Fruit fly (Drosophila melanogaster) whole organism, embryonic: ENCODE measurements around the gene CG43339.
A peak's percentile ranks its signal among the peaks of the same experiment; 100 is the strongest.

Source experiments
- Aef1 ChIP-seq: fragments of 200-800 bp; sonication (Bioruptor generic); IDR thresholded peaks from 3 replicates; pipeline ENCODE4 v1.3.6; 2022; ENCODE audit warnings: missing biosample characterization, missing genetic modification characterization
- CG1024 ChIP-seq: fragments of 200-800 bp; sonication (Bioruptor generic); IDR thresholded peaks from 2 replicates; pipeline ENCODE4 v1.3.6; 2022; ENCODE audit warnings: missing biosample characterization, missing genetic modification characterization
- CG10267 ChIP-seq: fragments of 200-800 bp; sonication (Bioruptor generic); optimal IDR thresholded peaks from 2 replicates; lab custom pipeline; 2018; ENCODE audit warnings: missing biosample characterization, mild to moderate bottlenecking, missing genetic modification characterization, moderate library complexity
- CG11247 ChIP-seq: fragments of 200-800 bp; sonication (Bioruptor generic); IDR thresholded peaks from 2 replicates; pipeline ENCODE4 v1.3.6; 2022; ENCODE audit warnings: missing biosample characterization, missing genetic modification characterization
- CG11560 ChIP-seq: fragments of 200-800 bp; sonication (Bioruptor generic); IDR thresholded peaks from 3 replicates; pipeline ENCODE4 v1.3.6; 2022; ENCODE audit warnings: missing biosample characterization, missing genetic modification characterization
- CG12104 ChIP-seq: fragments of 200-800 bp; sonication (Bioruptor generic); optimal IDR thresholded peaks from 3 replicates; lab custom pipeline; 2016; ENCODE audit warnings: missing biosample characterization, missing genetic modification characterization
- CG12391 ChIP-seq: fragments of 200-800 bp; sonication (Bioruptor generic); optimal IDR thresholded peaks from 3 replicates; lab custom pipeline; 2018; ENCODE audit warnings: missing biosample characterization, mild to moderate bottlenecking, missing genetic modification characterization, moderate library complexity
- CG13624 ChIP-seq: fragments of 200-800 bp; sonication (Bioruptor generic); optimal IDR thresholded peaks from 2 replicates; lab custom pipeline; 2016; ENCODE audit warnings: missing biosample characterization, missing genetic modification characterization
- CG13894 ChIP-seq: fragments of 200-800 bp; sonication (Bioruptor generic); optimal IDR thresholded peaks from 3 replicates; lab custom pipeline; 2018; ENCODE audit warnings: missing biosample characterization, mild to moderate bottlenecking, missing genetic modification characterization, moderate library complexity
- CG15269 ChIP-seq: fragments of 200-800 bp; sonication (Bioruptor generic); optimal IDR thresholded peaks from 2 replicates; lab custom pipeline; 2018; ENCODE audit warnings: missing biosample characterization, mild to moderate bottlenecking, missing genetic modification characterization, moderate library complexity
- CG16779 ChIP-seq: fragments of 200-800 bp; sonication (Bioruptor generic); IDR thresholded peaks from 2 replicates; pipeline ENCODE4 v1.3.6; 2022; ENCODE audit warnings: missing biosample characterization, missing genetic modification characterization
- CG17361 ChIP-seq: fragments of 200-800 bp; sonication (Bioruptor generic); IDR thresholded peaks from 3 replicates; pipeline ENCODE4 v1.3.6; 2022; ENCODE audit warnings: missing biosample characterization, missing genetic modification characterization
- CG31365 ChIP-seq: fragments of 200-800 bp; sonication (Bioruptor generic); optimal IDR thresholded peaks from 2 replicates; lab custom pipeline; 2018; ENCODE audit warnings: missing biosample characterization, mild to moderate bottlenecking, missing genetic modification characterization
- CG32767 ChIP-seq: fragments of 200-800 bp; sonication (Bioruptor generic); IDR thresholded peaks from 2 replicates; pipeline ENCODE4 v1.3.6; 2022; ENCODE audit warnings: missing biosample characterization, missing genetic modification characterization
- CG32772 ChIP-seq: fragments of 200-800 bp; sonication (Bioruptor generic); IDR thresholded peaks from 2 replicates; pipeline ENCODE4 v1.3.6; 2022; ENCODE audit warnings: missing biosample characterization, missing genetic modification characterization
- CG33557 ChIP-seq: fragments of 200-800 bp; sonication (Bioruptor generic); optimal IDR thresholded peaks from 2 replicates; lab custom pipeline; 2019; ENCODE audit warnings: missing biosample characterization, mild to moderate bottlenecking, missing genetic modification characterization, moderate library complexity
- CG7928 ChIP-seq: fragments of 200-800 bp; sonication (Bioruptor generic); optimal IDR thresholded peaks from 2 replicates; lab custom pipeline; 2017; ENCODE audit warnings: missing biosample characterization, mild to moderate bottlenecking, missing genetic modification characterization
- CG8089 ChIP-seq: fragments of 200-800 bp; sonication (Bioruptor generic); optimal IDR thresholded peaks from 3 replicates; lab custom pipeline; 2016; ENCODE audit warnings: missing biosample characterization, missing genetic modification characterization
- CG8924 ChIP-seq: fragments of 200-800 bp; optimal IDR thresholded peaks from 3 replicates; lab custom pipeline; 2019; ENCODE audit warnings: missing biosample characterization, mild to moderate bottlenecking, missing genetic modification characterization, moderate library complexity
- CG9727 ChIP-seq: fragments of 200-800 bp; sonication (Bioruptor generic); optimal IDR thresholded peaks from 3 replicates; lab custom pipeline; 2017; ENCODE audit warnings: missing biosample characterization, mild to moderate bottlenecking, missing genetic modification characterization
- CG9932 ChIP-seq: fragments of 200-800 bp; sonication (Bioruptor generic); IDR thresholded peaks from 2 replicates; pipeline ENCODE4 v1.3.6; 2022; ENCODE audit warnings: missing biosample characterization, missing genetic modification characterization
- HLHmδ ChIP-seq: fragments of 200-800 bp; sonication (Bioruptor generic); optimal IDR thresholded peaks from 2 replicates; lab custom pipeline; 2018; ENCODE audit warnings: missing biosample characterization, mild to moderate bottlenecking, missing genetic modification characterization, moderate library complexity
- Hr3 ChIP-seq: fragments of 200-800 bp; sonication (Bioruptor generic); optimal IDR thresholded peaks from 3 replicates; lab custom pipeline; 2016; ENCODE audit warnings: missing biosample characterization, missing genetic modification characterization
- Hsf ChIP-seq: fragments of 200-800 bp; sonication (Bioruptor generic); optimal IDR thresholded peaks from 3 replicates; lab custom pipeline; 2016; ENCODE audit warnings: missing biosample characterization, missing genetic modification characterization
- MBD-R2 ChIP-seq: fragments of 200-800 bp; sonication (Bioruptor generic); IDR thresholded peaks from 2 replicates; pipeline ENCODE4 v1.3.6; 2022; ENCODE audit warnings: missing biosample characterization, missing genetic modification characterization
- MESR4 ChIP-seq: fragments of 200-800 bp; sonication (Bioruptor generic); optimal IDR thresholded peaks from 2 replicates; lab custom pipeline; 2018; ENCODE audit warnings: missing biosample characterization, mild to moderate bottlenecking, missing genetic modification characterization, moderate library complexity
- Mad ChIP-seq: fragments of 200-800 bp; sonication (Bioruptor generic); optimal IDR thresholded peaks from 2 replicates; lab custom pipeline; 2016; ENCODE audit warnings: missing biosample characterization, missing genetic modification characterization
- Nf-YA ChIP-seq: fragments of 200-800 bp; sonication (Bioruptor generic); IDR thresholded peaks from 2 replicates; pipeline ENCODE4 v1.3.6; 2022; ENCODE audit warnings: missing biosample characterization, missing genetic modification characterization
- Ssrp ChIP-seq: fragments of 200-800 bp; sonication (Bioruptor generic); optimal IDR thresholded peaks from 2 replicates; lab custom pipeline; 2018; ENCODE audit warnings: missing biosample characterization, mild to moderate bottlenecking, missing genetic modification characterization, moderate library complexity
- TFAM ChIP-seq: fragments of 200-800 bp; sonication (Bioruptor generic); optimal IDR thresholded peaks from 2 replicates; lab custom pipeline; 2017; ENCODE audit warnings: missing biosample characterization, missing genetic modification characterization, inconsistent platforms
- ab ChIP-seq: fragments of 200-800 bp; sonication (Bioruptor generic); optimal IDR thresholded peaks from 2 replicates; lab custom pipeline; 2016; ENCODE audit warnings: missing biosample characterization, missing genetic modification characterization
- crc ChIP-seq: fragments of 200-800 bp; sonication (Bioruptor generic); optimal IDR thresholded peaks from 2 replicates; lab custom pipeline; 2016; ENCODE audit warnings: missing biosample characterization, missing genetic modification characterization
- dati ChIP-seq: fragments of 200-800 bp; sonication (Bioruptor generic); IDR thresholded peaks from 2 replicates; pipeline ENCODE4 v1.3.6; 2022; ENCODE audit warnings: missing biosample characterization, missing genetic modification characterization
- fd102C ChIP-seq: fragments of 200-800 bp; sonication (Bioruptor generic); optimal IDR thresholded peaks from 2 replicates; lab custom pipeline; 2018; ENCODE audit warnings: missing biosample characterization, mild to moderate bottlenecking, missing genetic modification characterization, moderate library complexity
- gfzf ChIP-seq: fragments of 200-800 bp; sonication (Bioruptor generic); optimal IDR thresholded peaks from 2 replicates; lab custom pipeline; 2016; ENCODE audit warnings: missing biosample characterization, mild to moderate bottlenecking, missing genetic modification characterization, moderate library complexity
- hbn ChIP-seq: fragments of 200-800 bp; sonication (Bioruptor generic); IDR thresholded peaks from 2 replicates; pipeline ENCODE4 v1.3.6; 2022; ENCODE audit warnings: missing biosample characterization, missing genetic modification characterization; ENCODE audit not compliant: partially characterized antibody
- jing ChIP-seq: fragments of 200-800 bp; sonication (Bioruptor generic); optimal IDR thresholded peaks from 2 replicates; lab custom pipeline; 2018; ENCODE audit warnings: missing biosample characterization, mild to moderate bottlenecking, missing genetic modification characterization
- klu ChIP-seq: fragments of 200-800 bp; sonication (Bioruptor generic); IDR thresholded peaks from 2 replicates; pipeline ENCODE4 v1.3.6; 2022; ENCODE audit warnings: missing biosample characterization, missing genetic modification characterization
- oc ChIP-seq: fragments of 200-800 bp; sonication (Bioruptor generic); optimal IDR thresholded peaks from 2 replicates; lab custom pipeline; 2018; ENCODE audit warnings: missing biosample characterization, mild to moderate bottlenecking, missing genetic modification characterization, moderate library complexity
- pfk ChIP-seq: fragments of 200-800 bp; sonication (Bioruptor generic); optimal IDR thresholded peaks from 2 replicates; lab custom pipeline; 2018; ENCODE audit warnings: missing biosample characterization, mild to moderate bottlenecking, missing genetic modification characterization, moderate library complexity
- repo ChIP-seq: fragments of 200-800 bp; sonication (Bioruptor generic); optimal IDR thresholded peaks from 2 replicates; lab custom pipeline; 2016; ENCODE audit warnings: missing biosample characterization, missing genetic modification characterization
- row ChIP-seq: fragments of 200-800 bp; sonication (Bioruptor generic); IDR thresholded peaks from 3 replicates; pipeline ENCODE4 v1.3.6; 2022; ENCODE audit warnings: missing biosample characterization, missing genetic modification characterization
- scrt ChIP-seq: fragments of 200-800 bp; sonication (Bioruptor generic); optimal IDR thresholded peaks from 2 replicates; lab custom pipeline; 2018; ENCODE audit warnings: missing biosample characterization, mild to moderate bottlenecking, missing genetic modification characterization, moderate library complexity
- sd ChIP-seq: fragments of 200-800 bp; sonication (Bioruptor generic); optimal IDR thresholded peaks from 3 replicates; lab custom pipeline; 2018; ENCODE audit warnings: missing biosample characterization, mild to moderate bottlenecking, missing genetic modification characterization, moderate library complexity
- sisA ChIP-seq: fragments of 200-800 bp; sonication (Bioruptor generic); IDR thresholded peaks from 2 replicates; pipeline ENCODE4 v1.3.6; 2022; ENCODE audit warnings: missing biosample characterization, missing genetic modification characterization
- slbo ChIP-seq: fragments of 200-800 bp; sonication (Bioruptor generic); IDR thresholded peaks from 2 replicates; pipeline ENCODE4 v1.3.6; 2022; ENCODE audit warnings: missing biosample characterization, missing genetic modification characterization
- stwl ChIP-seq: fragments of 200-800 bp; sonication (Bioruptor generic); optimal IDR thresholded peaks from 3 replicates; lab custom pipeline; 2018; ENCODE audit warnings: missing biosample characterization, mild to moderate bottlenecking, missing genetic modification characterization, moderate library complexity
- tap ChIP-seq: fragments of 200-800 bp; optimal IDR thresholded peaks from 3 replicates; lab custom pipeline; 2019; ENCODE audit warnings: missing biosample characterization, mild to moderate bottlenecking, missing genetic modification characterization, moderate library complexity
- tll ChIP-seq, 2 experiments: fragments of 200-800 bp in 1 of 2; fragments of >200 bp in 1 of 2; sonication (Bioruptor generic) in 1 of 2; optimal IDR thresholded peaks; 2 replicates each; lab custom pipeline; 2017 to 2019; ENCODE audit warnings: missing biosample characterization in 2 of 2, missing genetic modification characterization in 2 of 2, mild to moderate bottlenecking in 1 of 2, moderate library complexity in 1 of 2
- tna ChIP-seq: fragments of 200-800 bp; sonication (Bioruptor generic); IDR thresholded peaks from 2 replicates; pipeline ENCODE4 v1.3.6; 2022; ENCODE audit warnings: missing biosample characterization, missing genetic modification characterization; ENCODE audit not compliant: partially characterized antibody

The CG43339 gene

dm6 chr2L:18663395-18663794 lies 9.7 kb downstream of the CG43339 start (continued):
- TF ChIP-seq CG9932 (no peak), dati (GFP tag; lab: Robert Waterston, UW) (no peak), CG13624 (GFP tag; lab: Kevin White, UChicago) (no peak), tap (tag; lab: Kevin White, UChicago) (no peak), CG10267 (tag; lab: Kevin White, UChicago) (no peak), sisA (no peak), CG7928 (GFP tag; lab: Kevin White, UChicago) (no peak), CG8089 (GFP tag; lab: Kevin White, UChicago) (no peak)
- TF ChIP-seq, all 482 proteins: peak for 4

- TF ChIP-seq MESR4 (GFP tag; lab: Kevin White, UChicago) (no peak), Hr3 (no peak), oc (no peak), fd102C (no peak), CG11560 (no peak), tna (no peak), MBD-R2 (GFP tag; lab: Robert Waterston, UW) (no peak), CG12391 (tag; lab: Kevin White, UChicago) (no peak), hbn (GFP tag; lab: Robert Waterston, UW) (no peak), Hsf (GFP tag; lab: Kevin White, UChicago) (no peak), CG10267 (tag; lab: Kevin White, UChicago) (peak; percentile 24), CG17361 (GFP tag; lab: Robert Waterston, UW) (peak; percentile 57; the same call in 2 of the 3 replicates), CG32767 (GFP tag; lab: Robert Waterston, UW) (no peak), row (GFP tag; lab: Robert Waterston, UW) (peak; percentile 35; the same call in 1 of the 3 replicates), Ssrp (tag; lab: Kevin White, UChicago) (no peak), klu (no peak), pfk (GFP tag; lab: Kevin White, UChicago) (no peak), CG32772 (0 out of 2 replicates have a peak, but pooled peaks have one; percentile 7), CG15269 (tag; lab: Kevin White, UChicago) (peak; percentile 47), repo (GFP tag; lab: Kevin White, UChicago) (no peak), Aef1 (GFP tag; lab: Robert Waterston, UW) (no peak), CG13894 (tag; lab: Kevin White, UChicago) (peak; percentile 1), Mad (GFP tag; lab: Kevin White, UChicago) (no peak), CG9727 (GFP tag; lab: Kevin White, UChicago) (peak; percentile 39), CG8924 (peak; percentile 1), CG1024 (no peak), TFAM (GFP tag; lab: Kevin White, UChicago) (no peak), CG11247 (GFP tag; lab: Robert Waterston, UW) (no peak), Nf-YA (GFP tag; lab: Robert Waterston, UW) (no peak), tll (GFP tag; optimal IDR thresholded peaks at IDR 0.05; lab: Kevin White, UChicago) (no peak), CG12104 (GFP tag; lab: Kevin White, UChicago) (peak; percentile 4), ab (no peak), HLHmδ (no peak), CG33557 (no peak), CG16779 (GFP tag; lab: Robert Waterston, UW) (no peak), scrt (peak; percentile 12), gfzf (GFP tag; lab: Kevin White, UChicago) (no peak), slbo (GFP tag; lab: Robert Waterston, UW) (peak; percentile 41; the same call in 1 of the 2 replicates), CG31365 (tag; lab: Kevin White, UChicago) (no peak), crc (no peak), jing (no peak), sd (tag; lab: Kevin White, UChicago) (no peak), stwl (tag; lab: Kevin White, UChicago) (no peak)
Observed at dm6 chr2L:18658108-18658507, 15.0 kb downstream of the CG43339 start.
